Worm (Caenorhabditis elegans): ENCODE data around the gene unc-115.

Gene unc-115

ce11 chrX:10145011-10145410 lies 1.7 kb upstream of the unc-115 start (continued):
- TF ChIP-seq nhr-111 (GFP tag; optimal IDR thresholded peaks at IDR 0.05) (peak; percentile 76), skn-1 (tag; optimal IDR thresholded peaks at IDR 0.05) (no peak), dmd-8 (GFP tag; IDR thresholded peaks at IDR 0.05) (peak; percentile 80), pha-4 (GFP tag; IDR thresholded peaks at IDR 0.05) (peak; percentile 85), pha-4 (tag; optimal IDR thresholded peaks at IDR 0.05) (no peak), tra-1 (GFP tag; IDR thresholded peaks at IDR 0.05) (peak; percentile 84), egl-27 (tag; optimal IDR thresholded peaks at IDR 0.05) (no peak), lin-1 (GFP tag; IDR thresholded peaks at IDR 0.05) (peak; percentile 75), nhr-237 (tag; optimal IDR thresholded peaks at IDR 0.05) (no peak), dpl-1 (GFP tag; optimal IDR thresholded peaks at IDR 0.05) (peak; percentile 17), ztf-7 (tag; optimal IDR thresholded peaks at IDR 0.05) (peak; percentile 57), cey-2 (tag; optimal IDR thresholded peaks at IDR 0.05; ENCODE audit: borderline replicate concordance, insufficient read depth) (no peak), T20F7.1 (GFP tag; optimal IDR thresholded peaks at IDR 0.05) (no peak), hif-1 (tag; optimal IDR thresholded peaks at IDR 0.05) (peak in 1 of 2 experiments; percentile 6), fos-1 (tag; optimal IDR thresholded peaks at IDR 0.05) (no peak), spr-1 (tag; optimal IDR thresholded peaks at IDR 0.05) (peak; percentile 67), vab-7 (GFP tag; IDR thresholded peaks at IDR 0.05) (peak; percentile 85), lim-7 (GFP tag; IDR thresholded peaks at IDR 0.05) (peak; percentile 90), lir-3 (tag; optimal IDR thresholded peaks at IDR 0.05) (peak; percentile 85), tag-97 (GFP tag; IDR thresholded peaks at IDR 0.05) (no peak), mdt-29 (GFP tag; IDR thresholded peaks at IDR 0.05) (0 out of 2 replicates have a peak, but pooled peaks have one; percentile 58), Y48G9A.11 (GFP tag; IDR thresholded peaks at IDR 0.05) (no peak; the same call in 1 of the 2 replicates), nhr-102 (tag; optimal IDR thresholded peaks at IDR 0.05) (peak; percentile 79), Y105C5A.15 (GFP tag; IDR thresholded peaks at IDR 0.05) (peak; percentile 79; the same call in 1 of the 2 replicates), nhr-41 (GFP tag; IDR thresholded peaks at IDR 0.05) (peak; percentile 58; the same call in 1 of the 2 replicates), unc-39 (tag; optimal IDR thresholded peaks at IDR 0.05) (no peak), ceh-32 (tag; optimal IDR thresholded peaks at IDR 0.05; ENCODE audit: poor library complexity) (peak; percentile 58), rbr-2 (tag; optimal IDR thresholded peaks at IDR 0.05) (peak; percentile 64), ceh-20 (GFP tag; IDR thresholded peaks at IDR 0.05) (peak; percentile 79), aly-2 (tag; optimal IDR thresholded peaks at IDR 0.05) (no peak), unc-62 (GFP tag; optimal IDR thresholded peaks at IDR 0.05 in 1 of 2) (peak in 1 of 2 experiments; percentile 67), unc-62 (tag; optimal IDR thresholded peaks at IDR 0.05) (no peak), ceh-28 (tag; optimal IDR thresholded peaks at IDR 0.05) (no peak), nhr-10 (tag; optimal IDR thresholded peaks at IDR 0.05) (no peak), hlh-30 (tag; optimal IDR thresholded peaks at IDR 0.05; ENCODE audit: insufficient read depth) (peak; percentile 69), nhr-11 (tag; optimal IDR thresholded peaks at IDR 0.05) (peak; percentile 47), T26A8.4 (GFP tag; IDR thresholded peaks at IDR 0.05) (peak; percentile 84), mxl-2 (GFP tag; conservative IDR thresholded peaks at IDR 0.05) (no peak), madf-9 (GFP tag; conservative IDR thresholded peaks at IDR 0.05) (peak; percentile 78), mdl-1 (tag; optimal IDR thresholded peaks at IDR 0.05) (no peak), set-16 (GFP tag; IDR thresholded peaks at IDR 0.05) (peak; percentile 26; the same call in 1 of the 2 replicates), ceh-44 (GFP tag; IDR thresholded peaks at IDR 0.05) (peak; percentile 80), ceh-82 (tag; optimal IDR thresholded peaks at IDR 0.05) (no peak), ctbp-1 (GFP tag; IDR thresholded peaks at IDR 0.05) (peak; percentile 77; the same call in 1 of the 2 replicates), ZK546.5 (tag; optimal IDR thresholded peaks at IDR 0.05) (no peak), pqm-1 (tag; optimal IDR thresholded peaks at IDR 0.05) (no peak), nhr-42 (GFP tag; IDR thresholded peaks at IDR 0.05) (peak; percentile 68; the same call in 1 of the 2 replicates), snpc-1.2 (GFP tag; IDR thresholded peaks at IDR 0.05) (peak; percentile 88), nhr-28 (tag; optimal IDR thresholded peaks at IDR 0.05) (peak; percentile 15), zip-2 (tag; optimal IDR thresholded peaks at IDR 0.05) (no peak), Y75B8A.6 (GFP tag; IDR thresholded peaks at IDR 0.05) (peak; percentile 74), mxl-3 (GFP tag; optimal IDR thresholded peaks at IDR 0.05) (peak; percentile 56)
